Worm (Caenorhabditis elegans) whole organism, L3 larva: Measurements from ENCODE around the gene ubc-8.

ENCODE experiments used
- ZK546.5 ChIP-seq: sonication (generic microtip); optimal IDR thresholded peaks from 2 replicates; lab custom pipeline; 2017; ENCODE audit warnings: missing biosample characterization, missing genetic modification characterization
- ama-1 ChIP-seq: fragments of 150-350 bp; optimal IDR thresholded peaks from 2 replicates; lab custom pipeline; 2018
- ceh-16 ChIP-seq: sonication (generic microtip); optimal IDR thresholded peaks from 2 replicates; lab custom pipeline; 2017; ENCODE audit warnings: missing biosample characterization, missing genetic modification characterization
- ceh-28 ChIP-seq: fragments of 150-350 bp; optimal IDR thresholded peaks from 2 replicates; lab custom pipeline; 2014; ENCODE audit warnings: missing biosample characterization, missing genetic modification reagents, missing genetic modification characterization
- ceh-82 ChIP-seq: fragments of 150-350 bp; optimal IDR thresholded peaks from 2 replicates; lab custom pipeline; 2014; ENCODE audit warnings: missing biosample characterization, missing genetic modification characterization
- ceh-9 ChIP-seq: sonication (generic microtip); optimal IDR thresholded peaks from 2 replicates; lab custom pipeline; 2018; ENCODE audit warnings: missing biosample characterization, missing genetic modification characterization
- daf-12 ChIP-seq: fragments of 150-350 bp; optimal IDR thresholded peaks from 2 replicates; lab custom pipeline; 2014; ENCODE audit warnings: missing biosample characterization, missing genetic modification reagents, missing genetic modification characterization
- egl-27 ChIP-seq: sonication (generic microtip); optimal IDR thresholded peaks from 4 replicates; lab custom pipeline; 2017; ENCODE audit warnings: missing biosample characterization, missing genetic modification reagents, missing genetic modification characterization
- egl-5 ChIP-seq: fragments of 150-350 bp; optimal IDR thresholded peaks from 2 replicates; lab custom pipeline; 2017; ENCODE audit warnings: missing biosample characterization, missing genetic modification reagents, missing genetic modification characterization, inconsistent platforms
- elt-1 ChIP-seq: fragments of 150-350 bp; optimal IDR thresholded peaks from 2 replicates; lab custom pipeline; 2014; ENCODE audit warnings: missing biosample characterization, missing genetic modification characterization
- elt-2 ChIP-seq: sonication (generic microtip); optimal IDR thresholded peaks from 2 replicates; lab custom pipeline; 2016; ENCODE audit warnings: missing genetic modification reagents, mild to moderate bottlenecking, missing genetic modification characterization, missing compliant biosample characterization
- eor-1 ChIP-seq, 2 experiments: fragments of 150-350 bp; optimal IDR thresholded peaks; 2 replicates each; lab custom pipeline; 2014 to 2018; ENCODE audit warnings: missing biosample characterization in 2 of 2, missing genetic modification characterization in 2 of 2
- fkh-2 ChIP-seq: fragments of 150-350 bp; optimal IDR thresholded peaks from 2 replicates; lab custom pipeline; 2014; ENCODE audit warnings: missing biosample characterization, missing genetic modification reagents, missing genetic modification characterization
- hmg-11 ChIP-seq: sonication (generic microtip); optimal IDR thresholded peaks from 2 replicates; lab custom pipeline; 2016; ENCODE audit warnings: missing genetic modification characterization, missing compliant biosample characterization
- jun-1 ChIP-seq: fragments of 150-350 bp; optimal IDR thresholded peaks from 2 replicates; lab custom pipeline; 2014; ENCODE audit warnings: missing biosample characterization, missing genetic modification reagents, missing genetic modification characterization
- lin-15B ChIP-seq: fragments of 150-350 bp; optimal IDR thresholded peaks from 2 replicates; lab custom pipeline; 2014; ENCODE audit warnings: missing biosample characterization, missing genetic modification characterization
- lin-39 ChIP-seq: fragments of 150-350 bp; optimal IDR thresholded peaks from 2 replicates; lab custom pipeline; 2018; ENCODE audit warnings: missing biosample characterization, missing genetic modification reagents, missing genetic modification characterization
- lsy-12 ChIP-seq: sonication (generic microtip); optimal IDR thresholded peaks from 2 replicates; lab custom pipeline; 2016; ENCODE audit warnings: mild to moderate bottlenecking, missing genetic modification characterization, missing compliant biosample characterization
- mdl-1 ChIP-seq: fragments of 150-350 bp; optimal IDR thresholded peaks from 2 replicates; lab custom pipeline; 2014; ENCODE audit warnings: missing biosample characterization, missing genetic modification characterization
- mml-1 ChIP-seq: fragments of 150-350 bp; sonication (generic microtip); optimal IDR thresholded peaks from 3 replicates; lab custom pipeline; 2014; ENCODE audit warnings: missing biosample characterization, missing genetic modification characterization
- nhr-11 ChIP-seq: fragments of 150-350 bp; optimal IDR thresholded peaks from 2 replicates; lab custom pipeline; 2014; ENCODE audit warnings: missing biosample characterization, missing genetic modification characterization
- nhr-12 ChIP-seq: fragments of 150-350 bp; optimal IDR thresholded peaks from 2 replicates; lab custom pipeline; 2014; ENCODE audit warnings: missing biosample characterization, missing genetic modification characterization
- nhr-23 ChIP-seq: fragments of 150-350 bp; optimal IDR thresholded peaks from 2 replicates; lab custom pipeline; 2014; ENCODE audit warnings: missing biosample characterization, missing genetic modification reagents, missing genetic modification characterization
- nhr-237 ChIP-seq: fragments of 150-350 bp; optimal IDR thresholded peaks from 2 replicates; lab custom pipeline; 2014; ENCODE audit warnings: missing biosample characterization, missing genetic modification characterization
- nhr-28 ChIP-seq: fragments of 150-350 bp; optimal IDR thresholded peaks from 2 replicates; lab custom pipeline; 2014; ENCODE audit warnings: missing biosample characterization, missing genetic modification characterization
- nhr-76 ChIP-seq: fragments of 150-350 bp; sonication (generic microtip); optimal IDR thresholded peaks from 5 replicates; lab custom pipeline; 2014; ENCODE audit warnings: missing biosample characterization, missing genetic modification characterization
- pqm-1 ChIP-seq: fragments of 150-350 bp; optimal IDR thresholded peaks from 2 replicates; lab custom pipeline; 2017; ENCODE audit warnings: missing biosample characterization, missing genetic modification characterization, inconsistent platforms
- sea-2 ChIP-seq: fragments of 150-350 bp; sonication (generic microtip); optimal IDR thresholded peaks from 4 replicates; lab custom pipeline; 2014; ENCODE audit warnings: missing biosample characterization, missing genetic modification reagents, missing genetic modification characterization
- snpc-4 ChIP-seq: fragments of 150-350 bp; optimal IDR thresholded peaks from 2 replicates; lab custom pipeline; 2014; ENCODE audit warnings: missing biosample characterization, missing genetic modification characterization
- unc-39 ChIP-seq: sonication (generic microtip); optimal IDR thresholded peaks from 4 replicates; lab custom pipeline; 2017; ENCODE audit warnings: missing biosample characterization, missing genetic modification characterization
- unc-62 ChIP-seq: fragments of 150-350 bp; sonication (generic microtip); optimal IDR thresholded peaks from 4 replicates; lab custom pipeline; 2014; ENCODE audit warnings: missing biosample characterization, missing genetic modification reagents, missing genetic modification characterization
- ztf-11 ChIP-seq: fragments of 150-350 bp; optimal IDR thresholded peaks from 2 replicates; lab custom pipeline; 2014; ENCODE audit warnings: missing biosample characterization, missing genetic modification characterization
- ztf-4 ChIP-seq: fragments of 150-350 bp; optimal IDR thresholded peaks from 2 replicates; lab custom pipeline; 2014; ENCODE audit warnings: missing biosample characterization, missing genetic modification characterization

Gene ubc-8

ce11 chrIV:2707012-2707411 is at the start of gene ubc-8:
TSS of gene ubc-8 (minus strand) at chrIV:2707238.
- TF ChIP-seq fkh-2 (tag; lab: Kevin White, UChicago) (no peak), ceh-9 (tag; lab: Kevin White, UChicago) (no peak), lsy-12 (tag; lab: Kevin White, UChicago) (no peak), elt-2 (no peak)

DNA sequence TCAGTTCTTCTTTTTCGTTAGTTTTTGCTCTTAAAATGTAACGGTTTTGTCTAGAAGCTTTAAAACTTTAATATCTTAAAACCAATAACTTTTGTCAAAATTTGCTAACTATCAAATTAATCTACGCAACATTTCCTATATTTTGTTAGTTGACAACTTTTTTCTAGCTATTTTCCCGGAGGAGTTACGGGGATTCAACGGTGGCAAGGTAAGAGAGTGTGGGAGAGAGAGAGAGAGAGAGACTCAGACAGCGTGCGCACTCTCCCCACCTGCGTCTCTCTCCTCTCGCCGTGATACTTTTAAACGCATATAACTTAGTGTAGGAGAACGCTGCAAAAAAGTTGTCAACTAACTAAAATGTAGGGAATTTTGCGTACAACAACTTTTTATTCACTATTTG is 46.5 kb upstream of the ubc-8 start:
- TF ChIP-seq ceh-9 (tag; lab: Kevin White, UChicago) (no peak), ama-1 (lab: Kevin White, UChicago) (no peak), mdl-1 (tag; lab: Kevin White, UChicago) (no peak)

ce11 chrIV:2751568-2751967 is 44.5 kb upstream of the ubc-8 start, which contains the start of gene Y54G2A.41:
TSS of gene Y54G2A.41 (plus strand) at chrIV:2751868.
- no peak for TF ChIP-seq mml-1 (tag; lab: Kevin White, UChicago)
- no peak for TF ChIP-seq unc-39 (tag; lab: Kevin White, UChicago)
- TF ChIP-seq nhr-76 (tag; lab: Kevin White, UChicago), result no peak

DNA sequence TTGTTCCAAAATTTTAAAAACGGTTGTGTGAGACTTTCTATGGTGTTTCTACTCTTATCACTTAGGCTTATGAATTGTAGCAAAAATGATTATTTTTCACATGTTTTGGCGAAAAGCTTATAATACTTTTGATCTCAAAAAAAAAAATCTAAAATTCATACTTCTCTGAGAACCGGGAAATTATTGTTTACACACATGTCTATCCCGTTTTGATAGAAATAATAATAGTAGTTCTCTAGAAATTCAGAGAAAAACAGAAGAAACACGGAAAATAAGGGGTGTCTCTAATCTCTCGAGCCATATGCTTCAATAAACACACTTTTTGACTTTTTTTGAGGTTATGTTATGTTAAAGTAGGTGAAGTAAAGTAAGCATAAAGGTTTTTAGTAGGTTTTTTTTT is 43.6 kb upstream of the ubc-8 start:
- TF ChIP-seq ztf-4 (tag; lab: Kevin White, UChicago) (no peak), lin-15B (tag; lab: Kevin White, UChicago) (no peak), eor-1 (tag; optimal IDR thresholded peaks at IDR 0.05; lab: Kevin White, UChicago) (no peak), elt-2 (no peak), elt-1 (tag; lab: Kevin White, UChicago) (no peak), nhr-28 (tag; lab: Kevin White, UChicago) (no peak), ama-1 (lab: Kevin White, UChicago) (no peak), unc-62 (no peak), mml-1 (tag; lab: Kevin White, UChicago) (no peak), ceh-9 (tag; lab: Kevin White, UChicago) (no peak), mdl-1 (tag; lab: Kevin White, UChicago) (no peak), daf-12 (tag; lab: Kevin White, UChicago) (no peak), nhr-12 (tag; lab: Kevin White, UChicago) (no peak), ceh-16 (tag; lab: Kevin White, UChicago) (no peak), ztf-11 (tag; lab: Kevin White, UChicago) (no peak), unc-39 (tag; lab: Kevin White, UChicago) (no peak), nhr-237 (no peak), snpc-4 (tag; lab: Kevin White, UChicago) (no peak), lin-39 (tag; lab: Kevin White, UChicago) (no peak)

DNA sequence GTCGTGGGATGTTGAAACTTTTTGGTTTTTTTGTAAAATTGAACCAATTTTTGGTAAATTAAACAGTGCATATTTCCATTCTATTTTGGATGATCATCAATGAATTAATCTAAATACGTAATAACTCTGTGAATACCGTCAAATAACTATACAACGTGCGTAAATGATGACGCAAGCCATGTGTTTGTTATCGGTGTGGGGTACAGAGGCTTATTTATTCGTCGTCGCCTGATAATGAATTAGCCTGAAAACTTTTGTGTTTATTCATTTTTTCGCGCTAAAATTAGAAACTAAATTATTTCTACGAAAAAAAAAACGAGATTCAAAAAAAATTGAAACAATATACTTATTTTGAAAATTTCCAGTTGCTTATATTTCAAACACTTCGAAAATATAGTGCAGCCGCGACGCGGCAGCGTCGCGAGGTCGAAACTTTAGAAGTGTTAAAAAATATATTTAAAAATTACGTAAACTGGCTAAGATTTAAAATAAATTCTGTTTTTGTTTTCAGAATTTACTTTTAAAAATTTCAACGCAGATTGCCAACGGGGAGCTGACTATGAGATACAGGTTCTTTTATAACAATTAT is 41.9 kb upstream of the ubc-8 start:
- no peak for TF ChIP-seq mml-1 (tag; lab: Kevin White, UChicago)
- no peak for TF ChIP-seq nhr-23 (tag; lab: Kevin White, UChicago)
- no peak for TF ChIP-seq ceh-28 (tag; lab: Kevin White, UChicago)
- TF ChIP-seq hmg-11 (tag; lab: Kevin White, UChicago), result no peak
- peak; percentile 40 for TF ChIP-seq elt-2
- peak; percentile 29 for TF ChIP-seq pqm-1 (tag; lab: Kevin White, UChicago)

- TF ChIP-seq ztf-11 (tag; lab: Kevin White, UChicago) (no peak), jun-1 (no peak), ceh-82 (tag; lab: Kevin White, UChicago) (no peak)
These were observed 40.5 kb upstream of the ubc-8 start for ce11 chrIV:2747385-2748007.

- TF ChIP-seq pqm-1 (tag; lab: Kevin White, UChicago) (no peak), jun-1 (no peak), egl-27 (no peak), lin-39 (tag; lab: Kevin White, UChicago) (no peak), egl-5 (tag; lab: Kevin White, UChicago) (no peak), eor-1 (tag; optimal IDR thresholded peaks at IDR 0.05; lab: Kevin White, UChicago) (no peak), hmg-11 (tag; lab: Kevin White, UChicago) (no peak), nhr-11 (tag; lab: Kevin White, UChicago) (no peak), ZK546.5 (no peak), nhr-76 (tag; lab: Kevin White, UChicago) (no peak), ztf-11 (tag; lab: Kevin White, UChicago) (no peak), sea-2 (GFP tag; lab: Kevin White, UChicago) (no peak)
These were observed 35.5 kb upstream of the ubc-8 start, which contains the start of gene nhr-277 for ce11 chrIV:2742470-2743044. TSS of gene nhr-277 (plus strand) at chrIV:2742994.
